Worm (Caenorhabditis elegans) whole organism, early embryonic: Measurements from ENCODE around the gene C15H7.3.

Experiments
- B0310.2 ChIP-seq: sonication (generic microtip); optimal IDR thresholded peaks from 2 replicates; lab custom pipeline; 2016; ENCODE audit warnings: mild to moderate bottlenecking, missing genetic modification characterization, missing compliant biosample characterization
- F13C5.2 ChIP-seq: sonication (generic microtip); optimal IDR thresholded peaks from 2 replicates; lab custom pipeline; 2017; ENCODE audit warnings: mild to moderate bottlenecking, missing genetic modification characterization, inconsistent platforms, missing compliant biosample characterization
- ama-1 ChIP-seq: fragments of 150-350 bp; optimal IDR thresholded peaks from 2 replicates; lab custom pipeline; 2014
- ceh-36 ChIP-seq: sonication (generic microtip); optimal IDR thresholded peaks from 2 replicates; lab custom pipeline; 2016; ENCODE audit warnings: missing genetic modification characterization, inconsistent platforms, missing compliant biosample characterization
- hmg-4 ChIP-seq: fragments of 200-800 bp; sonication (Bioruptor generic); optimal IDR thresholded peaks from 2 replicates; lab custom pipeline; 2018; ENCODE audit warnings: mild to moderate bottlenecking, missing genetic modification characterization, missing compliant biosample characterization
- scrt-1 ChIP-seq: fragments of 200-800 bp; sonication (Bioruptor generic); IDR thresholded peaks from 2 replicates; pipeline ENCODE4 v1.3.6; 2022; ENCODE audit warnings: missing genetic modification characterization, missing compliant biosample characterization
- sea-1 ChIP-seq: fragments of 200-800 bp; sonication (Bioruptor generic); conservative IDR thresholded peaks from 2 replicates; pipeline ENCODE4 v1.3.6; 2022; ENCODE audit warnings: missing genetic modification characterization, missing compliant biosample characterization
- tbx-11 ChIP-seq: fragments of 200-800 bp; sonication (Bioruptor generic); IDR thresholded peaks from 2 replicates; pipeline ENCODE4 v1.3.6; 2022; ENCODE audit warnings: missing genetic modification characterization, missing compliant biosample characterization
- tbx-37 ChIP-seq: fragments of 200-800 bp; sonication (Bioruptor generic); conservative IDR thresholded peaks from 2 replicates; pipeline ENCODE4 v1.3.6; 2022; ENCODE audit warnings: missing genetic modification reagents, missing genetic modification characterization, missing compliant biosample characterization
- tra-4 ChIP-seq: sonication (generic microtip); optimal IDR thresholded peaks from 2 replicates; lab custom pipeline; 2017; ENCODE audit warnings: missing genetic modification characterization, missing compliant biosample characterization

DNA sequence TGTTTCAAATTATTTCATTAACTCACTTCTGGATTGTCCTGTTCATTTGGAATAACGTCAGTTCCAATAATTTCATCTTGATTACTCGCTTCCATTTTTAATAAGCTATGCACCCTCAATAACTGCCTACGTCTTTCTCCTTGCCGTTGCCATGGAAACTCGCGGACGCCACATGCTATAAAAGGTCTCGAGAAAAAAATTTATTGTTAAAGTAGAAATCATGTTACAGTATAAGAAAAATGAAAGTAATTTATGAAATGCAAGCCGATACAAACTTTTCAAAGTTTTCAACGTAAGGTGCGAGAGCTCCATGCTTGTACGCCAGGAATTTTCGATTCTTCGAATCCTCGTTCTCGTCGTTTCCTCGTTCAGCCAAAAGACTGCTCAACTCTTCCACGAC is 39.7 kb downstream of the C15H7.3 start, which contains the start of gene bbs-4:
- TF ChIP-seq tbx-11 (GFP tag; lab: Robert Waterston, UW) (no peak), ceh-36 (tag; lab: Kevin White, UChicago) (no peak), scrt-1 (no peak), ama-1 (lab: Kevin White, UChicago) (no peak), sea-1 (GFP tag; lab: Robert Waterston, UW) (no peak), tbx-37 (GFP tag; lab: Robert Waterston, UW) (no peak), F13C5.2 (tag; lab: Kevin White, UChicago) (no peak), B0310.2 (tag; lab: Kevin White, UChicago) (no peak), hmg-4 (no peak), tra-4 (no peak)
